Worm (Caenorhabditis elegans) whole organism, late embryonic: Measurements from ENCODE around the gene znf-593.

Source experiments
- C08G9.2 ChIP-seq: sonication (generic microtip); optimal IDR thresholded peaks from 2 replicates; lab custom pipeline; 2016; ENCODE audit warnings: mild to moderate bottlenecking, missing genetic modification characterization, moderate library complexity, missing compliant biosample characterization
- T23F11.4 ChIP-seq: fragments of 200-800 bp; sonication (Bioruptor generic); optimal IDR thresholded peaks from 2 replicates; lab custom pipeline; 2018; ENCODE audit warnings: mild to moderate bottlenecking, missing genetic modification characterization, missing compliant biosample characterization
- ama-1 ChIP-seq: fragments of 150-350 bp; optimal IDR thresholded peaks from 2 replicates; lab custom pipeline; 2014
- dmd-4 ChIP-seq: sonication (generic microtip); optimal IDR thresholded peaks from 2 replicates; lab custom pipeline; 2016; ENCODE audit warnings: borderline replicate concordance, missing genetic modification characterization, missing compliant biosample characterization
- elt-2 ChIP-seq: sonication (generic microtip); optimal IDR thresholded peaks from 2 replicates; lab custom pipeline; 2016; ENCODE audit warnings: missing genetic modification reagents, missing genetic modification characterization, missing compliant biosample characterization
- ets-4 ChIP-seq: sonication (generic microtip); optimal IDR thresholded peaks from 2 replicates; lab custom pipeline; 2016; ENCODE audit warnings: missing genetic modification characterization, missing compliant biosample characterization
- odd-2 ChIP-seq: sonication (generic microtip); optimal IDR thresholded peaks from 2 replicates; lab custom pipeline; 2017; ENCODE audit warnings: antibody characterized with exemption, mild to moderate bottlenecking, missing genetic modification characterization, missing compliant biosample characterization
- ref-2 ChIP-seq: sonication (generic microtip); optimal IDR thresholded peaks from 2 replicates; lab custom pipeline; 2016; ENCODE audit warnings: missing genetic modification characterization, missing compliant biosample characterization
- unc-42 ChIP-seq: sonication (generic microtip); optimal IDR thresholded peaks from 2 replicates; lab custom pipeline; 2016; ENCODE audit warnings: missing genotype, missing genetic modification characterization, missing compliant biosample characterization
- unc-86 ChIP-seq: sonication (generic microtip); optimal IDR thresholded peaks from 2 replicates; lab custom pipeline; 2016; ENCODE audit warnings: missing genetic modification characterization, missing compliant biosample characterization
- zip-5 ChIP-seq: sonication (generic microtip); optimal IDR thresholded peaks from 2 replicates; lab custom pipeline; 2016; ENCODE audit warnings: missing genetic modification characterization, missing compliant biosample characterization

DNA sequence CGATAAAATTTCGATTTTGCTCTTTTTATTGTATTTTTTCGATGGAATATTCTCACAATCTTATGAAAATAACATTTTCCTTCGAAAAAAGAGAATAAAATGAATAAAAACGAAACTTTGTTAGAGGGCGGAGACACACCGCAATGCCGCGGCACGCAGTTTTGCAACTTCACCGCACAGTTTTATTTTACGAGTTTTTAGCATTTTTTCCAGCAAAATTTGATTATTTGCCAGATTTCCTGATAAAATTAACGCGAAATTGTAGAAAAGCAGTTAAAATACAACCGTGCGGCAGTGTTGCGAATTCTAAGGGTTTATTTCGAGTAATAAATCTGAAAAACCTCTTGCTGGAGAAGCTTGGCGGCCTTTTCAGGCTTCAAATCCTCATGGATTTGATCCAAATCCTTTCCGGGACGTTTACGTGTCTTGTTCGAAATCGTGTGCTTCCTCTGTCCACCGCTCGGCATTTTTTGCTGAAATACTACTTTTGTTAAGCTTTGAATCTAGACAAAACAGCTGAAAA, at the start of gene znf-593:
- no peak for TF ChIP-seq ets-4 (tag; lab: Kevin White, UChicago)
- TF ChIP-seq dmd-4: no peak
- no peak for TF ChIP-seq unc-42 (tag; lab: Kevin White, UChicago)
- TF ChIP-seq ref-2 (tag; lab: Kevin White, UChicago): no peak
- TF ChIP-seq T23F11.4 (GFP tag; lab: Kevin White, UChicago): no peak
- no peak for TF ChIP-seq zip-5
- TF ChIP-seq elt-2 (tag; lab: Kevin White, UChicago): no peak
- no peak for TF ChIP-seq ama-1 (lab: Kevin White, UChicago)
- TF ChIP-seq C08G9.2 (tag; lab: Kevin White, UChicago): no peak
- TF ChIP-seq odd-2 (tag; lab: Kevin White, UChicago): no peak
- no peak for TF ChIP-seq unc-86
